Worm (Caenorhabditis elegans): Measurements from ENCODE around the gene ccpp-6.

- TF ChIP-seq nfya-1 (tag; optimal IDR thresholded peaks at IDR 0.05) = peak; percentile 40
- no peak for TF ChIP-seq ceh-9 (tag; optimal IDR thresholded peaks at IDR 0.05)
- peak; percentile 54 for TF ChIP-seq unc-42 (tag; optimal IDR thresholded peaks at IDR 0.05)
- TF ChIP-seq ceh-31 (tag; optimal IDR thresholded peaks at IDR 0.05) = no peak
- TF ChIP-seq madf-2 (tag; optimal IDR thresholded peaks at IDR 0.05) = no peak
- no peak for TF ChIP-seq tbx-2 (tag; optimal IDR thresholded peaks at IDR 0.05)
- no peak for TF ChIP-seq dve-1 (tag; optimal IDR thresholded peaks at IDR 0.05)
- TF ChIP-seq dmd-4 (tag; optimal IDR thresholded peaks at IDR 0.05; ENCODE audit: borderline replicate concordance) = no peak
- TF ChIP-seq sox-4 (tag; optimal IDR thresholded peaks at IDR 0.05) = no peak
- no peak for TF ChIP-seq nhr-11 (tag; optimal IDR thresholded peaks at IDR 0.05)
- TF ChIP-seq nhr-232 (tag; optimal IDR thresholded peaks at IDR 0.05) = no peak
- TF ChIP-seq F13H6.1 (tag; optimal IDR thresholded peaks at IDR 0.05) = no peak
- no peak for TF ChIP-seq fkh-10 (GFP tag; optimal IDR thresholded peaks at IDR 0.05)
Measured at ce11 chrII:5418317-5418716, 31.2 kb upstream of the ccpp-6 start.

All from whole organism, late embryonic.